Worm (Caenorhabditis elegans) whole organism, L1 larva: Measurements from ENCODE around the gene F53B3.3.
A peak's percentile ranks its signal among the peaks of the same experiment; 100 is the strongest.

Experiments
- C04F5.9 ChIP-seq: sonication (generic microtip); optimal IDR thresholded peaks from 2 replicates; lab custom pipeline; 2016; ENCODE audit warnings: missing genetic modification characterization, missing compliant biosample characterization
- C16A3.4 ChIP-seq: fragments of 150-350 bp; optimal IDR thresholded peaks from 2 replicates; lab custom pipeline; 2014; ENCODE audit warnings: missing biosample characterization, missing genetic modification characterization
- C34B4.2 ChIP-seq: sonication (generic microtip); optimal IDR thresholded peaks from 2 replicates; lab custom pipeline; 2017; ENCODE audit warnings: mild to moderate bottlenecking, missing genetic modification characterization, missing compliant biosample characterization
- F16B12.6 ChIP-seq: fragments of 150-350 bp; optimal IDR thresholded peaks from 2 replicates; lab custom pipeline; 2014; ENCODE audit warnings: missing biosample characterization, missing genetic modification characterization
- alr-1 ChIP-seq: fragments of 200-800 bp; sonication (Bioruptor generic); optimal IDR thresholded peaks from 2 replicates; lab custom pipeline; 2018; ENCODE audit warnings: borderline replicate concordance, mild to moderate bottlenecking, missing genetic modification characterization, missing compliant biosample characterization
- aly-2 ChIP-seq: fragments of 150-350 bp; optimal IDR thresholded peaks from 2 replicates; lab custom pipeline; 2014; ENCODE audit warnings: missing biosample characterization, missing genetic modification characterization
- ama-1 ChIP-seq: fragments of 150-350 bp; optimal IDR thresholded peaks from 2 replicates; lab custom pipeline; 2014
- blmp-1 ChIP-seq: fragments of 150-350 bp; optimal IDR thresholded peaks from 2 replicates; lab custom pipeline; 2014; ENCODE audit warnings: missing biosample characterization, missing genetic modification characterization
- ceh-8 ChIP-seq: fragments of 200-800 bp; sonication (Bioruptor generic); optimal IDR thresholded peaks from 2 replicates; lab custom pipeline; 2018; ENCODE audit warnings: mild to moderate bottlenecking, missing genetic modification characterization, moderate library complexity, missing compliant biosample characterization
- ceh-90 ChIP-seq: sonication (generic microtip); optimal IDR thresholded peaks from 2 replicates; lab custom pipeline; 2016; ENCODE audit warnings: missing genetic modification characterization, missing compliant biosample characterization
- dpl-1 ChIP-seq, 3 experiments: fragments of 150-350 bp in 2 of 3; sonication (generic microtip) in 1 of 3; optimal IDR thresholded peaks; 2 replicates each; lab custom pipeline; 2014 to 2017; ENCODE audit warnings: missing biosample characterization in 3 of 3, missing genetic modification characterization in 3 of 3, missing genetic modification reagents in 3 of 3
- dsc-1 ChIP-seq: sonication (generic microtip); optimal IDR thresholded peaks from 2 replicates; lab custom pipeline; 2016; ENCODE audit warnings: mild to moderate bottlenecking, missing genetic modification characterization, missing compliant biosample characterization
- efl-1 ChIP-seq, 4 experiments: fragments of 150-350 bp; optimal IDR thresholded peaks in 3 of 4; peaks in 1 of 4; 1 replicate in 1 of 4; 2 replicates in 3 of 4; lab custom pipeline; 2014; ENCODE audit warnings: missing biosample characterization in 2 of 4, missing genetic modification characterization in 2 of 4, missing genetic modification reagents in 2 of 4
- elt-2 ChIP-seq: sonication (generic microtip); optimal IDR thresholded peaks from 2 replicates; lab custom pipeline; 2016; ENCODE audit warnings: missing genetic modification characterization, mild to moderate bottlenecking, inconsistent platforms, missing compliant biosample characterization, missing genetic modification reagents
- elt-3 ChIP-seq, 6 experiments: fragments of 150-350 bp in 1 of 6; sonication (generic microtip); optimal IDR thresholded peaks; 2 replicates each; lab custom pipeline; 2017 to 2018; ENCODE audit warnings: missing biosample characterization in 6 of 6, missing genetic modification characterization in 6 of 6, inconsistent platforms in 1 of 6
- fkh-10 ChIP-seq: sonication (generic microtip); optimal IDR thresholded peaks from 2 replicates; lab custom pipeline; 2017; ENCODE audit warnings: missing biosample characterization, missing genetic modification reagents, missing genetic modification characterization
- fkh-8 ChIP-seq: sonication (generic microtip); optimal IDR thresholded peaks from 2 replicates; lab custom pipeline; 2016; ENCODE audit warnings: mild to moderate bottlenecking, missing genetic modification characterization, missing compliant biosample characterization
- grh-1 ChIP-seq: fragments of 200-800 bp; sonication (Bioruptor generic); IDR thresholded peaks from 2 replicates; pipeline ENCODE4 v1.3.6; 2022; ENCODE audit warnings: missing genetic modification reagents, missing genetic modification characterization, missing compliant biosample characterization
- hlh-17 ChIP-seq: fragments of 200-800 bp; sonication (Bioruptor generic); optimal IDR thresholded peaks from 2 replicates; lab custom pipeline; 2018; ENCODE audit warnings: missing genetic modification characterization, mild to moderate bottlenecking, missing compliant biosample characterization, moderate library complexity, borderline replicate concordance
- hlh-4 ChIP-seq: sonication (generic microtip); optimal IDR thresholded peaks from 2 replicates; lab custom pipeline; 2016; ENCODE audit warnings: mild to moderate bottlenecking, missing genetic modification characterization, missing compliant biosample characterization
- irx-1 ChIP-seq: sonication (generic microtip); optimal IDR thresholded peaks from 2 replicates; lab custom pipeline; 2016; ENCODE audit warnings: missing genetic modification characterization, missing compliant biosample characterization
- lin-13 ChIP-seq: fragments of 150-350 bp; optimal IDR thresholded peaks from 2 replicates; lab custom pipeline; 2014; ENCODE audit warnings: missing biosample characterization, missing genetic modification reagents, missing genetic modification characterization
- lin-39 ChIP-seq: fragments of 150-350 bp; optimal IDR thresholded peaks from 2 replicates; lab custom pipeline; 2014; ENCODE audit warnings: missing biosample characterization, missing genetic modification reagents, missing genetic modification characterization
- lir-3 ChIP-seq: sonication (generic microtip); optimal IDR thresholded peaks from 2 replicates; lab custom pipeline; 2016; ENCODE audit warnings: mild to moderate bottlenecking, missing genetic modification characterization, moderate library complexity, missing compliant biosample characterization; ENCODE audit not compliant: poor library complexity
- lsy-2 ChIP-seq, 2 experiments: fragments of 150-350 bp; optimal IDR thresholded peaks; 2 replicates each; lab custom pipeline; 2014; ENCODE audit warnings: missing biosample characterization in 2 of 2, missing genetic modification characterization in 2 of 2
- mdl-1 ChIP-seq, 2 experiments: fragments of 150-350 bp; optimal IDR thresholded peaks; 2 replicates each; lab custom pipeline; 2014 to 2017; ENCODE audit warnings: missing biosample characterization in 2 of 2, missing genetic modification characterization in 2 of 2, inconsistent platforms in 1 of 2
- mef-2 ChIP-seq: fragments of 150-350 bp; optimal IDR thresholded peaks from 2 replicates; lab custom pipeline; 2014; ENCODE audit warnings: missing biosample characterization, missing genetic modification characterization
- nhr-11 ChIP-seq: fragments of 150-350 bp; optimal IDR thresholded peaks from 2 replicates; lab custom pipeline; 2014; ENCODE audit warnings: missing biosample characterization, missing genetic modification characterization
- nhr-12 ChIP-seq: sonication (generic microtip); optimal IDR thresholded peaks from 2 replicates; lab custom pipeline; 2017; ENCODE audit warnings: missing biosample characterization, missing genetic modification characterization
- nhr-19 ChIP-seq: fragments of 200-800 bp; sonication (Bioruptor generic); conservative IDR thresholded peaks from 2 replicates; pipeline ENCODE4 v1.3.6; 2022; ENCODE audit warnings: missing genetic modification characterization, missing compliant biosample characterization
- nhr-20 ChIP-seq: sonication (generic microtip); optimal IDR thresholded peaks from 2 replicates; lab custom pipeline; 2016; ENCODE audit warnings: mild to moderate bottlenecking, missing genetic modification characterization, missing compliant biosample characterization
- nhr-71 ChIP-seq: sonication (generic microtip); optimal IDR thresholded peaks from 2 replicates; lab custom pipeline; 2016; ENCODE audit warnings: mild to moderate bottlenecking, missing genetic modification characterization, moderate library complexity, missing compliant biosample characterization
- nhr-77 ChIP-seq: fragments of 150-350 bp; optimal IDR thresholded peaks from 2 replicates; lab custom pipeline; 2014; ENCODE audit warnings: missing biosample characterization, missing genetic modification characterization
- nhr-84 ChIP-seq: sonication (generic microtip); optimal IDR thresholded peaks from 2 replicates; lab custom pipeline; 2017; ENCODE audit warnings: missing biosample characterization, missing genetic modification characterization
- nhr-85 ChIP-seq: sonication (generic microtip); peaks from one replicate; lab custom pipeline; 2016; ENCODE audit warnings: missing genetic modification characterization, inconsistent platforms, missing compliant biosample characterization
- nhr-90 ChIP-seq: sonication (generic microtip); optimal IDR thresholded peaks from 2 replicates; lab custom pipeline; 2016; ENCODE audit warnings: mild to moderate bottlenecking, missing genetic modification characterization, missing compliant biosample characterization; ENCODE audit not compliant: poor library complexity
- pag-3 ChIP-seq: sonication (generic microtip); optimal IDR thresholded peaks from 2 replicates; lab custom pipeline; 2017; ENCODE audit warnings: missing genetic modification characterization, mild to moderate bottlenecking, missing compliant biosample characterization, antibody characterized with exemption, borderline replicate concordance; ENCODE audit not compliant: insufficient read depth
- pax-3 ChIP-seq: fragments of 200-800 bp; sonication (Bioruptor generic); optimal IDR thresholded peaks from 2 replicates; lab custom pipeline; 2018; ENCODE audit warnings: mild to moderate bottlenecking, missing genetic modification characterization, moderate library complexity, missing compliant biosample characterization
- pqm-1 ChIP-seq: sonication (generic microtip); optimal IDR thresholded peaks from 3 replicates; lab custom pipeline; 2017; ENCODE audit warnings: missing biosample characterization, missing genetic modification characterization
- skn-1 ChIP-seq: fragments of 150-350 bp; optimal IDR thresholded peaks from 2 replicates; lab custom pipeline; 2014; ENCODE audit warnings: missing biosample characterization, missing genetic modification characterization
- snpc-4 ChIP-seq: fragments of 150-350 bp; optimal IDR thresholded peaks from 2 replicates; lab custom pipeline; 2014; ENCODE audit warnings: missing biosample characterization, missing genetic modification characterization
- snu-23 ChIP-seq: sonication (generic microtip); optimal IDR thresholded peaks from 2 replicates; lab custom pipeline; 2016; ENCODE audit warnings: missing genetic modification characterization, missing compliant biosample characterization
- sox-4 ChIP-seq: sonication (generic microtip); optimal IDR thresholded peaks from 2 replicates; lab custom pipeline; 2016; ENCODE audit warnings: missing genetic modification characterization, missing compliant biosample characterization
- sup-37 ChIP-seq: fragments of 200-800 bp; sonication (Bioruptor generic); optimal IDR thresholded peaks from 2 replicates; lab custom pipeline; 2018; ENCODE audit warnings: mild to moderate bottlenecking, missing genetic modification characterization, missing compliant biosample characterization
- tbx-2 ChIP-seq: sonication (generic microtip); optimal IDR thresholded peaks from 2 replicates; lab custom pipeline; 2016; ENCODE audit warnings: missing genetic modification characterization, missing compliant biosample characterization
- unc-130 ChIP-seq: fragments of 150-350 bp; optimal IDR thresholded peaks from 2 replicates; lab custom pipeline; 2017; ENCODE audit warnings: missing biosample characterization, missing genetic modification characterization, inconsistent platforms
- unc-62 ChIP-seq: fragments of 150-350 bp; optimal IDR thresholded peaks from 2 replicates; lab custom pipeline; 2014; ENCODE audit warnings: missing biosample characterization, missing genetic modification reagents, missing genetic modification characterization
- unc-86 ChIP-seq: sonication (generic microtip); optimal IDR thresholded peaks from 2 replicates; lab custom pipeline; 2016; ENCODE audit warnings: missing genetic modification characterization, missing compliant biosample characterization
- unc-98 ChIP-seq: fragments of 200-800 bp; sonication (Bioruptor generic); IDR thresholded peaks from 2 replicates; pipeline ENCODE4 v1.3.6; 2022; ENCODE audit warnings: missing genetic modification characterization, missing compliant biosample characterization
- vab-15 ChIP-seq: sonication (generic microtip); optimal IDR thresholded peaks from 2 replicates; lab custom pipeline; 2017; ENCODE audit warnings: missing genotype, mild to moderate bottlenecking, missing genetic modification characterization, missing compliant biosample characterization
- zip-4 ChIP-seq: fragments of 200-800 bp; sonication (Bioruptor generic); optimal IDR thresholded peaks from 2 replicates; lab custom pipeline; 2018; ENCODE audit warnings: mild to moderate bottlenecking, missing genetic modification characterization, moderate library complexity, missing compliant biosample characterization
- ztf-11 ChIP-seq, 2 experiments: sonication (generic microtip); optimal IDR thresholded peaks; 2 replicates each; lab custom pipeline; 2016 to 2017; ENCODE audit warnings: missing genetic modification characterization in 2 of 2, missing biosample characterization in 1 of 2, missing compliant biosample characterization in 1 of 2

Gene F53B3.3

ce11 chrX:2891141-2891739, 20.3 kb upstream of the F53B3.3 start, which contains the start of gene B0410.3:
Gene B0410.3, minus strand, starts transcription at chrX:2891491.
- TF ChIP-seq unc-86 (tag; lab: Kevin White, UChicago): no peak
- peak; percentile 33 to 96 (median 88) for TF ChIP-seq elt-3 (tag; optimal IDR thresholded peaks at IDR 0.05; lab: Kevin White, UChicago)
- TF ChIP-seq mdl-1 (tag; optimal IDR thresholded peaks at IDR 0.05; lab: Kevin White, UChicago): peak in 1 of 2 experiments; percentile 79
- no peak for TF ChIP-seq sup-37 (GFP tag; lab: Kevin White, UChicago)
- no peak for TF ChIP-seq zip-4 (GFP tag; lab: Kevin White, UChicago)
- no peak for TF ChIP-seq fkh-8
- TF ChIP-seq aly-2 (tag; lab: Kevin White, UChicago): no peak
- TF ChIP-seq irx-1 (tag; lab: Kevin White, UChicago): no peak
- TF ChIP-seq alr-1 (tag; lab: Kevin White, UChicago): no peak
- TF ChIP-seq unc-98 (GFP tag; lab: Robert Waterston, UW): no peak
- TF ChIP-seq nhr-20 (tag; lab: Kevin White, UChicago): peak; percentile 84
- TF ChIP-seq dsc-1 (tag; lab: Kevin White, UChicago): no peak
- TF ChIP-seq nhr-71: peak; percentile 86
- TF ChIP-seq hlh-17 (GFP tag; lab: Kevin White, UChicago): no peak
- no peak for TF ChIP-seq sox-4 (tag; lab: Kevin White, UChicago)
- TF ChIP-seq ceh-8: no peak
- TF ChIP-seq nhr-90: peak; percentile 85
- peak in 1 of 3 experiments; percentile 7 for TF ChIP-seq dpl-1 (GFP tag; optimal IDR thresholded peaks at IDR 0.05; lab: Kevin White, UChicago)
- peak; percentile 67 for TF ChIP-seq vab-15
- TF ChIP-seq C16A3.4 (tag; lab: Kevin White, UChicago): peak; percentile 46
- no peak for TF ChIP-seq ztf-11 (tag; optimal IDR thresholded peaks at IDR 0.05; lab: Kevin White, UChicago)
- TF ChIP-seq nhr-77 (tag; lab: Kevin White, UChicago): peak; percentile 20
- no peak for TF ChIP-seq pax-3
- peak; percentile 66 for TF ChIP-seq unc-130 (tag; lab: Kevin White, UChicago)
- TF ChIP-seq unc-62 (GFP tag; lab: Kevin White, UChicago): no peak
- no peak for TF ChIP-seq fkh-10 (GFP tag; lab: Kevin White, UChicago)
- no peak for TF ChIP-seq pqm-1 (tag; lab: Kevin White, UChicago)
- TF ChIP-seq nhr-12: no peak
- TF ChIP-seq lsy-2 (tag; optimal IDR thresholded peaks at IDR 0.05; lab: Kevin White, UChicago): peak; percentile 30 to 68
- TF ChIP-seq grh-1 (GFP tag; lab: Robert Waterston, UW): peak; percentile 59
- TF ChIP-seq elt-2 (tag; lab: Kevin White, UChicago): no peak
- TF ChIP-seq lin-13 (GFP tag; lab: Kevin White, UChicago): no peak
- peak; percentile 78 for TF ChIP-seq snu-23 (GFP tag; lab: Kevin White, UChicago)
- TF ChIP-seq lir-3 (tag; lab: Kevin White, UChicago): no peak
- no peak for TF ChIP-seq efl-1 (optimal IDR thresholded peaks at IDR 0.05; lab: Kevin White, UChicago)
- TF ChIP-seq efl-1 (GFP tag; optimal IDR thresholded peaks at IDR 0.05 in 1 of 2; lab: Kevin White, UChicago): peak in 1 of 2 experiments; percentile 72
- peak; percentile 89 for TF ChIP-seq blmp-1
- TF ChIP-seq mef-2 (tag; lab: Kevin White, UChicago): no peak
- no peak for TF ChIP-seq F16B12.6 (tag; lab: Kevin White, UChicago)
- TF ChIP-seq snpc-4: no peak
- peak; percentile 74 for TF ChIP-seq nhr-19 (GFP tag; lab: Robert Waterston, UW)
- TF ChIP-seq skn-1: no peak
- no peak for TF ChIP-seq C34B4.2 (tag; lab: Kevin White, UChicago)
- no peak for TF ChIP-seq C04F5.9 (tag; lab: Kevin White, UChicago)
- no peak for TF ChIP-seq hlh-4 (tag; lab: Kevin White, UChicago)
- no peak for TF ChIP-seq ceh-90
- no peak for TF ChIP-seq nhr-11
- peak; percentile 62 for TF ChIP-seq tbx-2 (tag; lab: Kevin White, UChicago)
- TF ChIP-seq lin-39 (tag; lab: Kevin White, UChicago): no peak
- peak; percentile 99 for TF ChIP-seq nhr-85 (tag; lab: Kevin White, UChicago)
- no peak for TF ChIP-seq nhr-84 (tag; lab: Kevin White, UChicago)
- TF ChIP-seq ama-1 (lab: Kevin White, UChicago): no peak
- no peak for TF ChIP-seq pag-3 (tag; lab: Kevin White, UChicago)
